Worm (Caenorhabditis elegans) whole organism, L4 larva: Measurements from ENCODE around the gene Y82E9BL.19.
A peak's percentile ranks its signal among the peaks of the same experiment; 100 is the strongest.

Source experiments
- fkh-10 ChIP-seq: fragments of 150-350 bp; optimal IDR thresholded peaks from 2 replicates; lab custom pipeline; 2014; ENCODE audit warnings: missing biosample characterization, missing genetic modification reagents, missing genetic modification characterization
- unc-62 ChIP-seq, 3 experiments: fragments of 150-350 bp in 1 of 3; sonication (generic microtip); optimal IDR thresholded peaks in 2 of 3; peaks in 1 of 3; 1 replicate in 1 of 3; 2 replicates in 2 of 3; lab custom pipeline; 2014 to 2017; ENCODE audit warnings: missing biosample characterization in 3 of 3, missing genetic modification characterization in 3 of 3, missing genetic modification reagents in 3 of 3, missing genotype in 1 of 3

ce11 chrIII:1307333-1307732, 24.5 kb upstream of the Y82E9BL.19 start:
- TF ChIP-seq unc-62 (GFP tag; optimal IDR thresholded peaks at IDR 0.05 in 1 of 2; lab: Kevin White, UChicago): peak in 1 of 2 experiments; percentile 77
- TF ChIP-seq unc-62 (tag; optimal IDR thresholded peaks at IDR 0.05; lab: Kevin White, UChicago): no peak
- no peak for TF ChIP-seq fkh-10 (GFP tag; lab: Kevin White, UChicago)
